Worm (Caenorhabditis elegans): ENCODE results near the gene C30G12.6.

DNA sequence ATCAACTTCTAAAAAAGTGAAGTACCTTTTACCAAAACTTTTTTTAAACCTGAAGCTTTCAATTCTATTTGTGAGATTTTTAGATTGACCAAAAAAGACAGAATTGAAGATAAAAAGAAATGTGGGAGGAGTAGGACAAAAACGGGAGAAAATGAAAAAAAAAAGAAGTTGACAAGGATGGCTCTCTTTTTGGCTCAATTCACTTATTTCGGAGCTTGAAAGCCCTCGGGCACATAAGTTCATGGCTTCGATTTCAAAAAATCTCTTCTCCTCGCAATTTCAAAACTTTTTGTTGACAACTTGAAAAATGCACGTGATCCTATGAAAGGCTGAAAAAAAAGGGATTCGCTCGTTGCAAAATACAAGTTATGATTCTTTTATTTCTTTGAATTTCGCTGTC is 30.4 kb upstream of the C30G12.6 start:
- no peak for TF ChIP-seq ama-1 (optimal IDR thresholded peaks at IDR 0.05)
- no peak for TF ChIP-seq hnd-1 (tag; optimal IDR thresholded peaks at IDR 0.05)
- no peak for TF ChIP-seq B0310.2 (tag; optimal IDR thresholded peaks at IDR 0.05)
- no peak for TF ChIP-seq tbx-11 (GFP tag; IDR thresholded peaks at IDR 0.05)
- TF ChIP-seq flt-1 (GFP tag; IDR thresholded peaks at IDR 0.05), result no peak
